Worm (Caenorhabditis elegans): ENCODE results near the gene kel-8.
A peak's percentile ranks its signal among the peaks of the same experiment; 100 is the strongest.

kel-8 gene

DNA sequence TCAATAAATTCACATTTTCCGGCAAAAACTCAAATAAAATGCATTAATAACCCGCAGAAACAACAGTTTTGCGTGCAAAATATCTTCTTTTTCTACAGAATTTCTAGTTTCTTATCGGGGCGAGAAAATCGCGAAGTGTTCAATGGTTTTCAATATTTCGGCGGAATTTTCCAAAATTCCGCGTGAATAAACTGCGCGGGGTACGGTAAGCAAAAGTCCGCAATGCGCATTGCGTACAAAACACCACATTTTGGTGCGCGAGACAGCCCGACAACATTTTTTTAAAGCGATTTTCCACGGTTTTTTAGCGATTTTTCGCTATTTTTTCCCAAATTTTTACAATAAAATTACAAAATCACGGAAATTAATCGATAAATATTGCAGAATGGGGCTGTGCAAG is 23.1 kb downstream of the kel-8 start, which contains the start of gene Y45G12B.2 (continued):
- TF ChIP-seq nhr-77 (tag; optimal IDR thresholded peaks at IDR 0.05) (peak; percentile 18), mep-1 (tag; optimal IDR thresholded peaks at IDR 0.05) (peak; percentile 84), fkh-10 (GFP tag; optimal IDR thresholded peaks at IDR 0.05) (no peak), blmp-1 (tag; optimal IDR thresholded peaks at IDR 0.05) (peak; percentile 54), elt-2 (tag; optimal IDR thresholded peaks at IDR 0.05) (no peak), nhr-90 (tag; optimal IDR thresholded peaks at IDR 0.05; ENCODE audit: poor library complexity) (peak; percentile 62), ceh-90 (tag; optimal IDR thresholded peaks at IDR 0.05) (no peak), alr-1 (tag; optimal IDR thresholded peaks at IDR 0.05; ENCODE audit: borderline replicate concordance) (no peak), nhr-85 (tag) (peak; percentile 70), lin-35 (GFP tag; optimal IDR thresholded peaks at IDR 0.05) (peak; percentile 74 to 86), nhr-237 (tag; optimal IDR thresholded peaks at IDR 0.05) (no peak), ceh-82 (tag; optimal IDR thresholded peaks at IDR 0.05) (peak; percentile 60 to 88 (median 63)), dsc-1 (tag; optimal IDR thresholded peaks at IDR 0.05) (peak; percentile 30), ceh-88 (GFP tag; IDR thresholded peaks at IDR 0.05) (no peak), efl-3 (GFP tag; optimal IDR thresholded peaks at IDR 0.05) (no peak), ces-1 (GFP tag; optimal IDR thresholded peaks at IDR 0.05) (no peak), sox-4 (tag; optimal IDR thresholded peaks at IDR 0.05) (no peak), lin-14 (GFP tag; optimal IDR thresholded peaks at IDR 0.05) (no peak), irx-1 (tag; optimal IDR thresholded peaks at IDR 0.05) (no peak), zip-4 (GFP tag; optimal IDR thresholded peaks at IDR 0.05) (no peak), nhr-28 (tag; optimal IDR thresholded peaks at IDR 0.05) (no peak), elt-3 (tag; optimal IDR thresholded peaks at IDR 0.05) (peak in 1 of 6 experiments; percentile 34), zag-1 (tag; optimal IDR thresholded peaks at IDR 0.05) (no peak), hlh-4 (tag; optimal IDR thresholded peaks at IDR 0.05) (no peak), sup-37 (GFP tag; optimal IDR thresholded peaks at IDR 0.05) (no peak), nhr-76 (tag; optimal IDR thresholded peaks at IDR 0.05) (no peak), ets-5 (GFP tag; IDR thresholded peaks at IDR 0.05) (no peak), aly-2 (tag; optimal IDR thresholded peaks at IDR 0.05) (peak; percentile 41), rnt-1 (tag; optimal IDR thresholded peaks at IDR 0.05) (no peak), pag-3 (tag; optimal IDR thresholded peaks at IDR 0.05; ENCODE audit: borderline replicate concordance, insufficient read depth) (no peak), hlh-17 (GFP tag; optimal IDR thresholded peaks at IDR 0.05; ENCODE audit: borderline replicate concordance) (no peak), lir-3 (tag; optimal IDR thresholded peaks at IDR 0.05; ENCODE audit: poor library complexity) (no peak), fkh-8 (tag; optimal IDR thresholded peaks at IDR 0.05) (peak; percentile 47), hpl-2 (GFP tag; optimal IDR thresholded peaks at IDR 0.05) (no peak), egl-13 (tag; optimal IDR thresholded peaks at IDR 0.05) (no peak), ztf-11 (tag; optimal IDR thresholded peaks at IDR 0.05) (no peak), grh-1 (GFP tag; IDR thresholded peaks at IDR 0.05) (peak; percentile 30; the same call in 1 of the 2 replicates), nhr-20 (tag; optimal IDR thresholded peaks at IDR 0.05) (peak; percentile 72), fos-1 (tag; optimal IDR thresholded peaks at IDR 0.05) (peak; percentile 40), pax-3 (tag; optimal IDR thresholded peaks at IDR 0.05) (no peak), skn-1 (tag; optimal IDR thresholded peaks at IDR 0.05) (peak; percentile 45)

ce11 chrV:2695935-2696334 is 24.7 kb downstream of the kel-8 start, which contains the start of gene Y45G12B.3:
Gene Y45G12B.3 (minus strand): TSS chrV:2696254.
- TF ChIP-seq ztf-11 (tag; optimal IDR thresholded peaks at IDR 0.05) (no peak), mdl-1 (tag; optimal IDR thresholded peaks at IDR 0.05) (no peak), blmp-1 (tag; optimal IDR thresholded peaks at IDR 0.05) (no peak), sox-4 (tag; optimal IDR thresholded peaks at IDR 0.05) (no peak)

Measured in whole organism, L1 larva.